Worm (Caenorhabditis elegans) whole organism, L1 larva: Measurements from ENCODE around the gene clec-186.

Experiments used
- C04F5.9 ChIP-seq: sonication (generic microtip); optimal IDR thresholded peaks from 2 replicates; lab custom pipeline; 2016; ENCODE audit warnings: missing genetic modification characterization, missing compliant biosample characterization
- C16A3.4 ChIP-seq: fragments of 150-350 bp; optimal IDR thresholded peaks from 2 replicates; lab custom pipeline; 2014; ENCODE audit warnings: missing biosample characterization, missing genetic modification characterization
- Y116A8C.19 ChIP-seq: sonication (generic microtip); optimal IDR thresholded peaks from 2 replicates; lab custom pipeline; 2016; ENCODE audit warnings: missing compliant biosample characterization, missing genetic modification characterization, borderline replicate concordance
- alr-1 ChIP-seq: fragments of 200-800 bp; sonication (Bioruptor generic); optimal IDR thresholded peaks from 2 replicates; lab custom pipeline; 2018; ENCODE audit warnings: borderline replicate concordance, mild to moderate bottlenecking, missing genetic modification characterization, missing compliant biosample characterization
- blmp-1 ChIP-seq: fragments of 150-350 bp; optimal IDR thresholded peaks from 2 replicates; lab custom pipeline; 2014; ENCODE audit warnings: missing biosample characterization, missing genetic modification characterization
- dpl-1 ChIP-seq, 3 experiments: fragments of 150-350 bp in 2 of 3; sonication (generic microtip) in 1 of 3; optimal IDR thresholded peaks; 2 replicates each; lab custom pipeline; 2014 to 2017; ENCODE audit warnings: missing biosample characterization in 3 of 3, missing genetic modification characterization in 3 of 3, missing genetic modification reagents in 3 of 3
- efl-1 ChIP-seq, 4 experiments: fragments of 150-350 bp; optimal IDR thresholded peaks in 3 of 4; peaks in 1 of 4; 1 replicate in 1 of 4; 2 replicates in 3 of 4; lab custom pipeline; 2014; ENCODE audit warnings: missing biosample characterization in 2 of 4, missing genetic modification characterization in 2 of 4, missing genetic modification reagents in 2 of 4
- efl-3 ChIP-seq: fragments of 200-800 bp; sonication (Bioruptor generic); optimal IDR thresholded peaks from 2 replicates; lab custom pipeline; 2018; ENCODE audit warnings: mild to moderate bottlenecking, missing genetic modification characterization, missing compliant biosample characterization
- egl-27 ChIP-seq, 2 experiments: fragments of 150-350 bp in 1 of 2; sonication (generic microtip); optimal IDR thresholded peaks; 3 replicates each; lab custom pipeline; 2017 to 2018; ENCODE audit warnings: missing biosample characterization in 2 of 2, missing genetic modification characterization in 2 of 2, missing genetic modification reagents in 2 of 2
- elt-2 ChIP-seq: sonication (generic microtip); optimal IDR thresholded peaks from 2 replicates; lab custom pipeline; 2016; ENCODE audit warnings: missing genetic modification characterization, mild to moderate bottlenecking, inconsistent platforms, missing compliant biosample characterization, missing genetic modification reagents
- ets-5 ChIP-seq: fragments of 200-800 bp; sonication (Bioruptor generic); IDR thresholded peaks from 2 replicates; pipeline ENCODE4 v1.3.6; 2022; ENCODE audit warnings: missing genetic modification characterization, missing compliant biosample characterization
- fkh-10 ChIP-seq: sonication (generic microtip); optimal IDR thresholded peaks from 2 replicates; lab custom pipeline; 2017; ENCODE audit warnings: missing biosample characterization, missing genetic modification reagents, missing genetic modification characterization
- fkh-4 ChIP-seq: sonication (generic microtip); optimal IDR thresholded peaks from 2 replicates; lab custom pipeline; 2016; ENCODE audit warnings: missing compliant biosample characterization, missing genetic modification characterization, borderline replicate concordance
- fos-1 ChIP-seq: fragments of 150-350 bp; optimal IDR thresholded peaks from 2 replicates; lab custom pipeline; 2014; ENCODE audit warnings: missing biosample characterization, missing genetic modification characterization
- grh-1 ChIP-seq: fragments of 200-800 bp; sonication (Bioruptor generic); IDR thresholded peaks from 2 replicates; pipeline ENCODE4 v1.3.6; 2022; ENCODE audit warnings: missing genetic modification reagents, missing genetic modification characterization, missing compliant biosample characterization
- hlh-17 ChIP-seq: fragments of 200-800 bp; sonication (Bioruptor generic); optimal IDR thresholded peaks from 2 replicates; lab custom pipeline; 2018; ENCODE audit warnings: missing genetic modification characterization, mild to moderate bottlenecking, missing compliant biosample characterization, moderate library complexity, borderline replicate concordance
- hpl-2 ChIP-seq: fragments of 150-350 bp; optimal IDR thresholded peaks from 2 replicates; lab custom pipeline; 2014; ENCODE audit warnings: missing biosample characterization, missing genetic modification reagents, missing genetic modification characterization
- irx-1 ChIP-seq: sonication (generic microtip); optimal IDR thresholded peaks from 2 replicates; lab custom pipeline; 2016; ENCODE audit warnings: missing genetic modification characterization, missing compliant biosample characterization
- lir-3 ChIP-seq: sonication (generic microtip); optimal IDR thresholded peaks from 2 replicates; lab custom pipeline; 2016; ENCODE audit warnings: mild to moderate bottlenecking, missing genetic modification characterization, moderate library complexity, missing compliant biosample characterization; ENCODE audit not compliant: poor library complexity
- mef-2 ChIP-seq: fragments of 150-350 bp; optimal IDR thresholded peaks from 2 replicates; lab custom pipeline; 2014; ENCODE audit warnings: missing biosample characterization, missing genetic modification characterization
- nhr-11 ChIP-seq: fragments of 150-350 bp; optimal IDR thresholded peaks from 2 replicates; lab custom pipeline; 2014; ENCODE audit warnings: missing biosample characterization, missing genetic modification characterization
- nhr-12 ChIP-seq: sonication (generic microtip); optimal IDR thresholded peaks from 2 replicates; lab custom pipeline; 2017; ENCODE audit warnings: missing biosample characterization, missing genetic modification characterization
- nhr-20 ChIP-seq: sonication (generic microtip); optimal IDR thresholded peaks from 2 replicates; lab custom pipeline; 2016; ENCODE audit warnings: mild to moderate bottlenecking, missing genetic modification characterization, missing compliant biosample characterization
- nhr-76 ChIP-seq: sonication (generic microtip); optimal IDR thresholded peaks from 2 replicates; lab custom pipeline; 2017; ENCODE audit warnings: missing biosample characterization, missing genetic modification characterization
- nhr-77 ChIP-seq: fragments of 150-350 bp; optimal IDR thresholded peaks from 2 replicates; lab custom pipeline; 2014; ENCODE audit warnings: missing biosample characterization, missing genetic modification characterization
- nhr-85 ChIP-seq: sonication (generic microtip); peaks from one replicate; lab custom pipeline; 2016; ENCODE audit warnings: missing genetic modification characterization, inconsistent platforms, missing compliant biosample characterization
- nhr-90 ChIP-seq: sonication (generic microtip); optimal IDR thresholded peaks from 2 replicates; lab custom pipeline; 2016; ENCODE audit warnings: mild to moderate bottlenecking, missing genetic modification characterization, missing compliant biosample characterization; ENCODE audit not compliant: poor library complexity
- pag-3 ChIP-seq: sonication (generic microtip); optimal IDR thresholded peaks from 2 replicates; lab custom pipeline; 2017; ENCODE audit warnings: missing genetic modification characterization, mild to moderate bottlenecking, missing compliant biosample characterization, antibody characterized with exemption, borderline replicate concordance; ENCODE audit not compliant: insufficient read depth
- snu-23 ChIP-seq: sonication (generic microtip); optimal IDR thresholded peaks from 2 replicates; lab custom pipeline; 2016; ENCODE audit warnings: missing genetic modification characterization, missing compliant biosample characterization
- sox-4 ChIP-seq: sonication (generic microtip); optimal IDR thresholded peaks from 2 replicates; lab custom pipeline; 2016; ENCODE audit warnings: missing genetic modification characterization, missing compliant biosample characterization
- sup-37 ChIP-seq: fragments of 200-800 bp; sonication (Bioruptor generic); optimal IDR thresholded peaks from 2 replicates; lab custom pipeline; 2018; ENCODE audit warnings: mild to moderate bottlenecking, missing genetic modification characterization, missing compliant biosample characterization
- swsn-7 ChIP-seq: sonication (generic microtip); optimal IDR thresholded peaks from 2 replicates; lab custom pipeline; 2016; ENCODE audit warnings: missing genetic modification characterization, missing compliant biosample characterization
- tbx-2 ChIP-seq: sonication (generic microtip); optimal IDR thresholded peaks from 2 replicates; lab custom pipeline; 2016; ENCODE audit warnings: missing genetic modification characterization, missing compliant biosample characterization
- tlp-1 ChIP-seq: fragments of 150-350 bp; optimal IDR thresholded peaks from 2 replicates; lab custom pipeline; 2014; ENCODE audit warnings: missing biosample characterization, missing genetic modification characterization
- unc-130 ChIP-seq: fragments of 150-350 bp; optimal IDR thresholded peaks from 2 replicates; lab custom pipeline; 2017; ENCODE audit warnings: missing biosample characterization, missing genetic modification characterization, inconsistent platforms
- unc-62 ChIP-seq: fragments of 150-350 bp; optimal IDR thresholded peaks from 2 replicates; lab custom pipeline; 2014; ENCODE audit warnings: missing biosample characterization, missing genetic modification reagents, missing genetic modification characterization
- unc-98 ChIP-seq: fragments of 200-800 bp; sonication (Bioruptor generic); IDR thresholded peaks from 2 replicates; pipeline ENCODE4 v1.3.6; 2022; ENCODE audit warnings: missing genetic modification characterization, missing compliant biosample characterization
- zag-1 ChIP-seq: fragments of 150-350 bp; optimal IDR thresholded peaks from 2 replicates; lab custom pipeline; 2014; ENCODE audit warnings: missing biosample characterization, missing genetic modification characterization
- ztf-4 ChIP-seq: fragments of 150-350 bp; optimal IDR thresholded peaks from 2 replicates; lab custom pipeline; 2014; ENCODE audit warnings: missing biosample characterization, missing genetic modification characterization

clec-186 gene

ce11 chrIV:12876558-12876957, 10.6 kb downstream of the clec-186 start:
- TF ChIP-seq alr-1 (tag; lab: Kevin White, UChicago) (no peak), elt-2 (tag; lab: Kevin White, UChicago) (peak; percentile 49), zag-1 (no peak), nhr-11 (tag; lab: Kevin White, UChicago) (no peak)

DNA sequence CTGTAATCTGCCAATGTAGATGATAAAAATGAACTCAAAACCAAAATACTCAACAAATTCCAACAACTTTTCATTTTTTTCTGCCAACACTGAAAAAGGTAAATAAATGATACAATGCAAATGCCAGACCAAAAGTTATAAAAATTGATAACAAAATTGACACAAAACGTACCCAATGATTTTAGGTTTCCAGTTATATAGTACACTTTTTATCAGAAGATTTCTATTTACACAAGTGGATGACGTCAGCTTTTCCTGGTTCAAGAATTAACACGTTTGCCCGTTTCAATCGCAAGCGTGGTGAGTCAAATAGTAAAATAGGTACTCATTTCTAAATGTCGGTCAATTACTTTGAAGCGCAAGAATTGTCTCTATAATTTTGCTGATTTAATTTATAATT, 13.6 kb downstream of the clec-186 start, which contains the start of gene ZK896.5:
Gene ZK896.5 (minus strand): TSS at position 89 of the 400 bp plus-strand sequence.
- TF ChIP-seq efl-1 (optimal IDR thresholded peaks at IDR 0.05; lab: Kevin White, UChicago), result no peak
- TF ChIP-seq efl-1 (GFP tag; optimal IDR thresholded peaks at IDR 0.05 in 1 of 2; lab: Kevin White, UChicago), result peak in 1 of 2 experiments; percentile 38
- TF ChIP-seq unc-98 (GFP tag; lab: Robert Waterston, UW), result no peak
- no peak for TF ChIP-seq nhr-90 (tag; lab: Kevin White, UChicago)
- no peak for TF ChIP-seq sup-37
- no peak for TF ChIP-seq blmp-1 (tag; lab: Kevin White, UChicago)
- TF ChIP-seq ztf-4 (tag; lab: Kevin White, UChicago), result no peak
- no peak for TF ChIP-seq snu-23
- TF ChIP-seq nhr-20 (tag; lab: Kevin White, UChicago), result peak; percentile 4
- no peak for TF ChIP-seq Y116A8C.19 (tag; lab: Kevin White, UChicago)
- no peak for TF ChIP-seq hlh-17 (GFP tag; lab: Kevin White, UChicago)
- no peak for TF ChIP-seq lir-3 (tag; lab: Kevin White, UChicago)
- peak; percentile 78 for TF ChIP-seq elt-2 (tag; lab: Kevin White, UChicago)
- no peak for TF ChIP-seq alr-1 (tag; lab: Kevin White, UChicago)
- no peak for TF ChIP-seq hpl-2 (GFP tag; lab: Kevin White, UChicago)
- TF ChIP-seq unc-62 (GFP tag; lab: Kevin White, UChicago), result no peak
- no peak for TF ChIP-seq C16A3.4 (tag; lab: Kevin White, UChicago)

ce11 chrIV:12883190-12883589, 17.3 kb downstream of the clec-186 start, which contains the start of gene ZK896.4:
TSS of gene ZK896.4 (minus strand) at chrIV:12883290.
- no peak for TF ChIP-seq nhr-77 (tag; lab: Kevin White, UChicago)
- no peak for TF ChIP-seq sox-4 (tag; lab: Kevin White, UChicago)
- TF ChIP-seq efl-3, result no peak
- TF ChIP-seq fkh-10, result no peak
- no peak for TF ChIP-seq tbx-2 (tag; lab: Kevin White, UChicago)
- no peak for TF ChIP-seq nhr-85 (tag; lab: Kevin White, UChicago)
- TF ChIP-seq egl-27 (tag; optimal IDR thresholded peaks at IDR 0.05; lab: Kevin White, UChicago), result no peak
- TF ChIP-seq unc-130 (tag; lab: Kevin White, UChicago), result no peak
- no peak for TF ChIP-seq irx-1
- TF ChIP-seq nhr-20 (tag; lab: Kevin White, UChicago), result no peak
- TF ChIP-seq mef-2 (tag; lab: Kevin White, UChicago), result no peak
- no peak for TF ChIP-seq fos-1 (tag; lab: Kevin White, UChicago)
- no peak for TF ChIP-seq nhr-12
- no peak for TF ChIP-seq ets-5 (GFP tag; lab: Robert Waterston, UW)
- TF ChIP-seq swsn-7, result no peak

ce11 chrIV:12886012-12886411, 20.1 kb downstream of the clec-186 start:
- TF ChIP-seq grh-1 (no peak), tlp-1 (tag; lab: Kevin White, UChicago) (no peak), fkh-4 (tag; lab: Kevin White, UChicago) (no peak), dpl-1 (GFP tag; optimal IDR thresholded peaks at IDR 0.05; lab: Kevin White, UChicago) (no peak), pag-3 (tag; lab: Kevin White, UChicago) (no peak), nhr-12 (no peak), nhr-76 (tag; lab: Kevin White, UChicago) (no peak), C04F5.9 (tag; lab: Kevin White, UChicago) (no peak), fos-1 (tag; lab: Kevin White, UChicago) (no peak)
